Fruit fly (Drosophila melanogaster): Measurements from ENCODE around the gene CG13622.

dm6 chr3R:24484990-24485478, 38.4 kb downstream of the CG13622 start, which contains the start of gene nAChRalpha2:
- TF ChIP-seq CTCF (optimal IDR thresholded peaks at IDR 0.05), result no peak
- TF ChIP-seq CG8478 (optimal IDR thresholded peaks at IDR 0.05), result no peak

Data from S2 (cell line).